Fruit fly (Drosophila melanogaster): Measurements from ENCODE around the gene CG33189.

CG33189 gene

DNA sequence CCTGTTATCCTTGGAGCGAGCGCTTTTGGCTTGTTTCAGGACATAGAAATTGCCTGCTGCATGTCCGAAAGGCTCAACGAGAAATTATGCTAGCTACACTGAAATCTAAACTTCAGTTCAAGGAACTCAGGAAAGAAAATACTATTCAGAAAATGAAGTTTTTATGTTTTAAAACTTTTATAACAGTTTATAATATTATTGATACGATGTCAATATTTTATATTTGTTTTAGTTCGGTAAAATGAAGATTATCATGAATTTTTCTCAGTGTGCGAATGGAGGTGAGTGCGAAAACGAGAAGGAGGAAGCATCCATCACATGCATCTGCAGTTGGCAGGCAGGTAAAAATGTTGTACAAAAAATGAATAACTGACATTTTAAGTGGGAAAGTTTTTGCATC, 34.2 kb downstream of the CG33189 start (continued):
- peak; percentile 15; the same call in 1 of the 2 replicates for TF ChIP-seq MBD-R2 (GFP tag; IDR thresholded peaks at IDR 0.05)
- no peak for TF ChIP-seq CG2875 (GFP tag; optimal IDR thresholded peaks at IDR 0.05)
- no peak for TF ChIP-seq fu2 (GFP tag; optimal IDR thresholded peaks at IDR 0.05)
- TF ChIP-seq CG31365 (tag; optimal IDR thresholded peaks at IDR 0.05) = no peak
- peak; percentile 75 for TF ChIP-seq CG18262 (tag; optimal IDR thresholded peaks at IDR 0.05)
- peak; percentile 22 for TF ChIP-seq Lhr (GFP tag; optimal IDR thresholded peaks at IDR 0.05)
- no peak for TF ChIP-seq ato (GFP tag; IDR thresholded peaks at IDR 0.05; ENCODE audit: partially characterized antibody)
- TF ChIP-seq ind (GFP tag; optimal IDR thresholded peaks at IDR 0.05) = peak; percentile 54
- TF ChIP-seq CG8290 (GFP tag; optimal IDR thresholded peaks at IDR 0.05) = peak; percentile 54
- no peak for TF ChIP-seq CG8290 (tag; optimal IDR thresholded peaks at IDR 0.05)
- 0 out of 2 replicates have a peak, but pooled peaks have one; percentile 21 for TF ChIP-seq CG10321 (GFP tag; IDR thresholded peaks at IDR 0.05)
- TF ChIP-seq Fer1 (GFP tag; optimal IDR thresholded peaks at IDR 0.05) = peak; percentile 49
- peak in 1 of 2 experiments; percentile 80 for TF ChIP-seq Hr51 (GFP tag; optimal IDR thresholded peaks at IDR 0.05)
- peak; percentile 69; the same call in 2 of the 3 replicates for TF ChIP-seq ci (GFP tag; IDR thresholded peaks at IDR 0.05)
- peak; percentile 64 for TF ChIP-seq ap (GFP tag; IDR thresholded peaks at IDR 0.05)
- TF ChIP-seq pan (optimal IDR thresholded peaks at IDR 0.05) = no peak
- TF ChIP-seq pan (GFP tag; optimal IDR thresholded peaks at IDR 0.05 in 1 of 2, IDR thresholded peaks at IDR 0.05 in 1 of 2) = peak in 1 of 2 experiments; percentile 63
- TF ChIP-seq CG30020 (tag; optimal IDR thresholded peaks at IDR 0.05) = no peak
- peak; percentile 56; the same call in 1 of the 2 replicates for TF ChIP-seq Ptx1 (GFP tag; IDR thresholded peaks at IDR 0.05)
- peak; percentile 69 for TF ChIP-seq row (GFP tag; IDR thresholded peaks at IDR 0.05)
- peak; percentile 58 for TF ChIP-seq Rfx (GFP tag; IDR thresholded peaks at IDR 0.05)
- peak; percentile 33 for TF ChIP-seq ewg (GFP tag; optimal IDR thresholded peaks at IDR 0.05)
- TF ChIP-seq CG8281 (tag; optimal IDR thresholded peaks at IDR 0.05) = peak; percentile 21
- TF ChIP-seq lbe (GFP tag; optimal IDR thresholded peaks at IDR 0.05) = no peak
- TF ChIP-seq ATbp (GFP tag; optimal IDR thresholded peaks at IDR 0.05) = peak; percentile 37
- TF ChIP-seq Hr39 (optimal IDR thresholded peaks at IDR 0.05) = no peak
- peak; percentile 45 for TF ChIP-seq CG6813 (GFP tag; optimal IDR thresholded peaks at IDR 0.05)
- TF ChIP-seq CG7372 (GFP tag; IDR thresholded peaks at IDR 0.05) = no peak
- peak; percentile 65 for TF ChIP-seq gsb-n (tag; optimal IDR thresholded peaks at IDR 0.05)
- TF ChIP-seq odd (GFP tag; optimal IDR thresholded peaks at IDR 0.05) = no peak
- TF ChIP-seq gsb (GFP tag; IDR thresholded peaks at IDR 0.05) = no peak
- peak; percentile 16 for TF ChIP-seq NfI (GFP tag; optimal IDR thresholded peaks at IDR 0.05)
- TF ChIP-seq mld (GFP tag; IDR thresholded peaks at IDR 0.05; ENCODE audit: partially characterized antibody) = no peak
- TF ChIP-seq h (optimal IDR thresholded peaks at IDR 0.05) = no peak
- no peak for TF ChIP-seq Mes4 (GFP tag; optimal IDR thresholded peaks at IDR 0.05)
- no peak for TF ChIP-seq cas (GFP tag; IDR thresholded peaks at IDR 0.05)
- no peak for TF ChIP-seq BtbVII (GFP tag; optimal IDR thresholded peaks at IDR 0.05)
- peak; percentile 14 for TF ChIP-seq NC2β (GFP tag; optimal IDR thresholded peaks at IDR 0.05)
- TF ChIP-seq pho (GFP tag; optimal IDR thresholded peaks at IDR 0.05) = no peak
- TF ChIP-seq CG15479 (GFP tag; optimal IDR thresholded peaks at IDR 0.05) = peak; percentile 24
- TF ChIP-seq zfh1 (GFP tag; IDR thresholded peaks at IDR 0.05) = peak; percentile 64; the same call in 1 of the 3 replicates
- TF ChIP-seq Dll (GFP tag; IDR thresholded peaks at IDR 0.05; ENCODE audit: partially characterized antibody) = no peak
- no peak for TF ChIP-seq NFAT (GFP tag; IDR thresholded peaks at IDR 0.05)
- TF ChIP-seq Tbp (GFP tag; optimal IDR thresholded peaks at IDR 0.05) = no peak
- no peak for TF ChIP-seq CG3995 (GFP tag; optimal IDR thresholded peaks at IDR 0.05)
- TF ChIP-seq HmgD (GFP tag; optimal IDR thresholded peaks at IDR 0.05) = no peak
- TF ChIP-seq CG13123 (GFP tag; optimal IDR thresholded peaks at IDR 0.05) = peak; percentile 35
- TF ChIP-seq jing (GFP tag; optimal IDR thresholded peaks at IDR 0.05) = peak; percentile 6
- TF ChIP-seq Elba2 (GFP tag; optimal IDR thresholded peaks at IDR 0.05) = peak; percentile 78
- no peak for TF ChIP-seq Bteb2 (GFP tag; optimal IDR thresholded peaks at IDR 0.05)
- peak; percentile 39 for TF ChIP-seq CG12104 (GFP tag; optimal IDR thresholded peaks at IDR 0.05)
- no peak for TF ChIP-seq pita (GFP tag; optimal IDR thresholded peaks at IDR 0.05)

Data from whole organism, embryonic.